Worm (Caenorhabditis elegans): Measurements from ENCODE around the gene ZC53.22.

The ZC53.22 gene

DNA sequence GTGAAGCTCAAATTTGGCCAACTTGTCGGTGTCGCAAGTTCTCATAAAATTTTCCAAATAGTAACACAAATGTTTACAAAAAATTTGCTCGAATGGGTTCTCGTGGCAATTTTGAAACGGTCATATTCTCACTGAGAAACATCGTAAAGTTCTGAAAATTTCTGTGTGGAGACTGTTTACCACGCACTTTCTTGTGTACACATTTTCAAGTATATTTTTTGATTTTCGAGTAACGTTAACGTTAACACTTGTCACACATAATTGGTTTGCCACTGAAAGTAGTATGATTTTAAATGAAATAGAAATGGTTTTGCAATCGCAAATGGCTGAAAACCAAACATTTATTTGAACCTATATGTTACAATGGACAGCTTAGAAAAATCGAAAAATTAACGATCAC, 31.4 kb downstream of the ZC53.22 start:
- TF ChIP-seq klf-2 (GFP tag; conservative IDR thresholded peaks at IDR 0.05) (no peak), flt-1 (GFP tag; IDR thresholded peaks at IDR 0.05) (no peak), ztf-29 (GFP tag; IDR thresholded peaks at IDR 0.05) (no peak), ref-1 (GFP tag; conservative IDR thresholded peaks at IDR 0.05) (no peak), cog-1 (tag; optimal IDR thresholded peaks at IDR 0.05) (no peak), T22C8.4 (GFP tag; IDR thresholded peaks at IDR 0.05) (no peak), tab-1 (GFP tag; IDR thresholded peaks at IDR 0.05) (no peak), ztf-23 (GFP tag; IDR thresholded peaks at IDR 0.05) (no peak), med-1 (GFP tag; optimal IDR thresholded peaks at IDR 0.05; ENCODE audit: insufficient read depth) (no peak)

ce11 chrX:1888445-1889035, 33.7 kb downstream of the ZC53.22 start:
- peak; percentile 36 for TF ChIP-seq cog-1 (tag; optimal IDR thresholded peaks at IDR 0.05)
- TF ChIP-seq klf-2 (GFP tag; conservative IDR thresholded peaks at IDR 0.05) = no peak

ce11 chrX:1880665-1881064, 41.5 kb downstream of the ZC53.22 start:
- TF ChIP-seq klf-2 (GFP tag; conservative IDR thresholded peaks at IDR 0.05) (peak; percentile 76), ref-1 (GFP tag; conservative IDR thresholded peaks at IDR 0.05) (peak; percentile 86), T22C8.4 (GFP tag; IDR thresholded peaks at IDR 0.05) (peak; percentile 78), ztf-29 (GFP tag; IDR thresholded peaks at IDR 0.05) (peak; percentile 85), tab-1 (GFP tag; IDR thresholded peaks at IDR 0.05) (peak; percentile 94), flt-1 (GFP tag; IDR thresholded peaks at IDR 0.05) (peak; percentile 94), med-1 (GFP tag; optimal IDR thresholded peaks at IDR 0.05; ENCODE audit: insufficient read depth) (peak; percentile 59), cog-1 (tag; optimal IDR thresholded peaks at IDR 0.05) (peak; percentile 66), ztf-23 (GFP tag; IDR thresholded peaks at IDR 0.05) (peak; percentile 88)
